Worm (Caenorhabditis elegans): ENCODE measurements around the gene W06D12.6.

DNA sequence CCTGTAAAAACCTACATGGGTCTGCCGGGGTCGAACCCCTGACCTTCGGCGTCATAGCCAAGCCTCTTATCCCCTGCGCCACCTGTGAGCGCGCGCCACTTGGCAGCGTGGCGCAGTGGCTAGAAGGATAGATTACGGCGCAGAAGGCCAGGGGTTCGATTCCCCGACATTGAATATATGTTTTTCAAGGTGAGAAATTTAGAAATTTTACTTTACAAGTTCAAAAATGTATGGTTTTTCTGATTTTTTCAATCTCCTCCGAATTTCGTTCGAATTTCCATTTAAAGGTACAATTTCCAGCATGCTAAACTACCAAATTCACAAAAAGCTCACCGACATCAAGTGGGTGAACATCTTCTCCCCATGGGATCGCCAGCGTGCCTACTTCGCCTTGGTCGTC is 45.9 kb upstream of the W06D12.6 start, which contains the start of gene dgat-2:
- TF ChIP-seq egl-43 (GFP tag; IDR thresholded peaks at IDR 0.05) (no peak), Y105C5A.15 (GFP tag; IDR thresholded peaks at IDR 0.05) (no peak), jun-1 (tag; optimal IDR thresholded peaks at IDR 0.05) (no peak), zip-11 (GFP tag; IDR thresholded peaks at IDR 0.05) (no peak), nhr-11 (tag; optimal IDR thresholded peaks at IDR 0.05) (no peak)

Measured in whole organism, L4 larva.